Fruit fly (Drosophila melanogaster): ENCODE measurements around the gene lectin-28C.

dm6 chr2L:7880458-7880857 is 23.6 kb downstream of the lectin-28C start:
- TF ChIP-seq ttk (optimal IDR thresholded peaks at IDR 0.05) (no peak), h (optimal IDR thresholded peaks at IDR 0.05) (no peak)

Data from Kc167 (cell line).